Worm (Caenorhabditis elegans): ENCODE measurements around the gene Y1A5A.1.

DNA sequence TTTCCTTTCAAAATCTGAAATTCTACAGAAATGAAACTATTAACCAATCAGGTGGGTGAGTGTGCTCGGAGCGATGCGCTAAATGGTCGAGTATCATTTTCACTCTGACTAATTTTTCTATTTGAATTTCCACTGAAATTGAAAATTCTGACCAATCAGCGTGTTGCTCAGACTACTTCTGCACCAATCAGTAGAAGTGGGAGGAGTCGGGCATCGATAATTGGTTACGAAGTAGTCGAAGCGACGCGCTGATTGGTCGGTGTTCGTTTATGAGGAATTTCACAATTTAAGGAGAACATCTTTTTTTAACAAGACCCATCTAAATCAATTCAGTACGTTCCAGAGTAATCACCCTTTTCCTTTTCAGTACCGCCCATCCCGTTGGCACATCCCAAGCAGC lies 22.7 kb upstream of the Y1A5A.1 start:
- TF ChIP-seq ama-1 (optimal IDR thresholded peaks at IDR 0.05) (no peak), F13C5.2 (tag; optimal IDR thresholded peaks at IDR 0.05) (no peak), aly-1 (tag; optimal IDR thresholded peaks at IDR 0.05) (no peak), scrt-1 (GFP tag; IDR thresholded peaks at IDR 0.05) (no peak), flt-1 (GFP tag; IDR thresholded peaks at IDR 0.05) (no peak), B0310.2 (tag; optimal IDR thresholded peaks at IDR 0.05) (no peak)

Data from whole organism, early embryonic.